Fruit fly (Drosophila melanogaster) whole organism, prepupa: ENCODE data around the gene ebi.

Source experiments
- Blimp-1 ChIP-seq: fragments of 200-800 bp; sonication (Bioruptor generic); optimal IDR thresholded peaks from 3 replicates; lab custom pipeline; 2017; ENCODE audit warnings: missing biosample characterization, missing genetic modification characterization, mild to moderate bottlenecking, moderate library complexity, missing genetic modification reagents
- CG10631 ChIP-seq: fragments of 200-800 bp; sonication (Bioruptor generic); optimal IDR thresholded peaks from 2 replicates; lab custom pipeline; 2016; ENCODE audit warnings: missing biosample characterization, missing genetic modification characterization
- CG10669 ChIP-seq: fragments of 200-800 bp; sonication (Bioruptor generic); optimal IDR thresholded peaks from 3 replicates; lab custom pipeline; 2018; ENCODE audit warnings: missing biosample characterization, mild to moderate bottlenecking, missing genetic modification characterization, moderate library complexity
- CG11762 ChIP-seq: fragments of 200-800 bp; sonication (Bioruptor generic); optimal IDR thresholded peaks from 3 replicates; lab custom pipeline; 2016; ENCODE audit warnings: missing biosample characterization, missing genetic modification characterization; ENCODE audit not compliant: insufficient read depth
- CG11902 ChIP-seq: fragments of 200-800 bp; sonication (Bioruptor generic); optimal IDR thresholded peaks from 3 replicates; lab custom pipeline; 2016; ENCODE audit warnings: missing biosample characterization, missing genetic modification characterization
- CG1621 ChIP-seq: fragments of 200-800 bp; sonication (Bioruptor generic); optimal IDR thresholded peaks from 3 replicates; lab custom pipeline; 2018; ENCODE audit warnings: missing biosample characterization, mild to moderate bottlenecking, missing genetic modification characterization
- CG3032 ChIP-seq: fragments of 200-800 bp; optimal IDR thresholded peaks from 2 replicates; lab custom pipeline; 2019; ENCODE audit warnings: missing biosample characterization, mild to moderate bottlenecking, missing genetic modification characterization, moderate library complexity
- CG31627 ChIP-seq: fragments of 200-800 bp; sonication (Bioruptor generic); optimal IDR thresholded peaks from 3 replicates; lab custom pipeline; 2016; ENCODE audit warnings: missing biosample characterization, missing genetic modification characterization
- CG3919 ChIP-seq: fragments of 200-800 bp; sonication (Bioruptor generic); optimal IDR thresholded peaks from 3 replicates; lab custom pipeline; 2016; ENCODE audit warnings: missing biosample characterization, missing genetic modification characterization
- CG4318 ChIP-seq: fragments of 200-800 bp; sonication (Bioruptor generic); optimal IDR thresholded peaks from 3 replicates; lab custom pipeline; 2017; ENCODE audit warnings: missing biosample characterization, mild to moderate bottlenecking, missing genetic modification characterization
- CG6163 ChIP-seq: fragments of 200-800 bp; sonication (Bioruptor generic); IDR thresholded peaks from 3 replicates; pipeline ENCODE4 v1.3.6; 2022; ENCODE audit warnings: missing biosample characterization, missing genetic modification characterization
- CG6792 ChIP-seq: fragments of 200-800 bp; sonication (Bioruptor generic); optimal IDR thresholded peaks from 3 replicates; lab custom pipeline; 2016; ENCODE audit warnings: missing biosample characterization, missing genetic modification characterization
- CG6808 ChIP-seq: fragments of 200-800 bp; sonication (Bioruptor generic); optimal IDR thresholded peaks from 3 replicates; lab custom pipeline; 2017; ENCODE audit warnings: missing biosample characterization, missing genetic modification characterization, mild to moderate bottlenecking, moderate library complexity, missing genetic modification reagents
- CG8319 ChIP-seq: fragments of 200-800 bp; sonication (Bioruptor generic); optimal IDR thresholded peaks from 3 replicates; lab custom pipeline; 2016; ENCODE audit warnings: missing biosample characterization, missing genetic modification characterization
- Eip75B ChIP-seq: fragments of 200-800 bp; sonication (Bioruptor generic); optimal IDR thresholded peaks from 3 replicates; lab custom pipeline; 2016; ENCODE audit warnings: missing biosample characterization, missing genetic modification characterization
- Eip78C ChIP-seq: fragments of 200-800 bp; sonication (Bioruptor generic); peaks from one replicate; lab custom pipeline; 2016; ENCODE audit warnings: missing biosample characterization, missing genetic modification characterization
- Eip93F ChIP-seq: fragments of 200-800 bp; sonication (Bioruptor generic); optimal IDR thresholded peaks from 2 replicates; lab custom pipeline; 2016; ENCODE audit warnings: missing biosample characterization, mild to moderate bottlenecking, missing genetic modification characterization
- Ets96B ChIP-seq: fragments of 200-800 bp; optimal IDR thresholded peaks from 2 replicates; lab custom pipeline; 2019; ENCODE audit warnings: missing biosample characterization, mild to moderate bottlenecking, missing genetic modification characterization, moderate library complexity
- Gug ChIP-seq: fragments of 200-800 bp; sonication (Bioruptor generic); IDR thresholded peaks from 2 replicates; pipeline ENCODE4 v1.3.6; 2022; ENCODE audit warnings: missing biosample characterization, missing genetic modification characterization
- Hr39 ChIP-seq: fragments of 200-800 bp; sonication (Bioruptor generic); optimal IDR thresholded peaks from 2 replicates; lab custom pipeline; 2016; ENCODE audit warnings: missing biosample characterization, missing genetic modification characterization
- Lpt ChIP-seq: fragments of 200-800 bp; sonication (Bioruptor generic); optimal IDR thresholded peaks from 3 replicates; lab custom pipeline; 2016; ENCODE audit warnings: missing biosample characterization, missing genetic modification characterization
- Met ChIP-seq: fragments of 200-800 bp; sonication (Bioruptor generic); optimal IDR thresholded peaks from 3 replicates; lab custom pipeline; 2016; ENCODE audit warnings: missing biosample characterization, missing genetic modification characterization
- Smox ChIP-seq: fragments of 200-800 bp; sonication (Bioruptor generic); optimal IDR thresholded peaks from 3 replicates; lab custom pipeline; 2016; ENCODE audit warnings: missing biosample characterization, missing genetic modification characterization
- Sox102F ChIP-seq: fragments of 200-800 bp; sonication (Bioruptor generic); optimal IDR thresholded peaks from 2 replicates; lab custom pipeline; 2016; ENCODE audit warnings: missing biosample characterization, mild to moderate bottlenecking, missing genetic modification characterization
- Sox14 ChIP-seq: fragments of 200-800 bp; sonication (Bioruptor generic); optimal IDR thresholded peaks from 3 replicates; lab custom pipeline; 2016; ENCODE audit warnings: missing biosample characterization, missing genetic modification characterization
- achi ChIP-seq: fragments of 200-800 bp; sonication (Bioruptor generic); optimal IDR thresholded peaks from 3 replicates; lab custom pipeline; 2016; ENCODE audit warnings: missing biosample characterization, missing genetic modification characterization
- acj6 ChIP-seq: fragments of 200-800 bp; sonication (Bioruptor generic); optimal IDR thresholded peaks from 3 replicates; lab custom pipeline; 2016; ENCODE audit warnings: missing biosample characterization, missing genetic modification characterization
- cyc ChIP-seq: fragments of 200-800 bp; sonication (Bioruptor generic); optimal IDR thresholded peaks from 3 replicates; lab custom pipeline; 2016; ENCODE audit warnings: missing biosample characterization, missing genetic modification characterization
- dsx ChIP-seq: fragments of 200-800 bp; optimal IDR thresholded peaks from 3 replicates; lab custom pipeline; 2019; ENCODE audit warnings: missing biosample characterization, mild to moderate bottlenecking, missing genetic modification characterization, moderate library complexity; ENCODE audit not compliant: poor library complexity, severe bottlenecking
- eg ChIP-seq: fragments of 200-800 bp; sonication (Bioruptor generic); IDR thresholded peaks from 3 replicates; pipeline ENCODE4 v1.3.6; 2022; ENCODE audit warnings: missing biosample characterization, missing genetic modification characterization
- esn ChIP-seq: fragments of 200-800 bp; sonication (Bioruptor generic); optimal IDR thresholded peaks from 2 replicates; lab custom pipeline; 2016; ENCODE audit warnings: missing biosample characterization, mild to moderate bottlenecking, missing genetic modification characterization, moderate library complexity
- fd85E ChIP-seq: fragments of 200-800 bp; sonication (Bioruptor generic); optimal IDR thresholded peaks from 3 replicates; lab custom pipeline; 2016; ENCODE audit warnings: missing biosample characterization, missing genetic modification characterization
- fkh ChIP-seq: fragments of 200-800 bp; sonication (Bioruptor generic); optimal IDR thresholded peaks from 3 replicates; lab custom pipeline; 2017; ENCODE audit warnings: missing biosample characterization, mild to moderate bottlenecking, missing genetic modification characterization, moderate library complexity
- lz ChIP-seq: fragments of 200-800 bp; sonication (Bioruptor generic); optimal IDR thresholded peaks from 3 replicates; lab custom pipeline; 2016; ENCODE audit warnings: missing biosample characterization, missing genetic modification characterization
- spab ChIP-seq: fragments of 200-800 bp; sonication (Bioruptor generic); optimal IDR thresholded peaks from 2 replicates; lab custom pipeline; 2017; ENCODE audit warnings: missing biosample characterization, mild to moderate bottlenecking, missing genetic modification characterization, missing genetic modification reagents
- svp ChIP-seq: fragments of 200-800 bp; sonication (Bioruptor generic); peaks from one replicate; lab custom pipeline; 2016; ENCODE audit warnings: missing biosample characterization, missing genetic modification characterization
- topi ChIP-seq: fragments of 200-800 bp; sonication (Bioruptor generic); optimal IDR thresholded peaks from 3 replicates; lab custom pipeline; 2016; ENCODE audit warnings: missing biosample characterization, missing genetic modification characterization
- vri ChIP-seq: fragments of 200-800 bp; sonication (Bioruptor generic); optimal IDR thresholded peaks from 3 replicates; lab custom pipeline; 2016; ENCODE audit warnings: missing biosample characterization, mild to moderate bottlenecking, missing genetic modification characterization

ebi gene

DNA sequence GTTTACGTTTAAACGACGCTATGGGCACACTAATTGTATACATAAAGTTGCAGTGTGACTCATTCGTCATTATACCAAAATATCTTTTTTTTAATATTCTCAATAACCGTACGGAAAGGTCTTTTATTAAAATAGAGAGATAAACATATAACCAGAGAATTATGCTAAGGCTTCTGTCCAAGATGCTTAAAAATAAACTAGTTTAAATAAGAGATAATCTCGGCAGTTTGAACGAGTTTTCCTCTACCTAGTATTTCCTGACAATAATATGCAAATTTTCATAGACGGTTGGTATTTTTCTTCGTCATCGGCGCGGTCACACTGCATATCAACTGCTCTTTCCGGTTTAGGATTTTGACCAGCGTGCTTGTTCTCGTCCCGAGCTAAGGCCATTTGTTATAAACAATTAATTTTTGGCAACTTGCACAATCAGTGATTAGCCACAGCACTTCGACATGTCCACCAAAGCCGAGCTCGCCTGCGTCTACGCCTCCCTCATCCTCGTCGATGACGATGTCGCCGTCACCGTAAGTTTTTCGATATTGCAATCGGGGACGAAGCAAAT is 4.8 kb downstream of the ebi start, which contains the start of the genes CG13690 and RpLP1 (continued):
- TF ChIP-seq CG11762 = peak; percentile 36
- TF ChIP-seq Eip93F (GFP tag; lab: Kevin White, UChicago) = peak; percentile 4
- TF ChIP-seq CG6792 = peak; percentile 56
- TF ChIP-seq eg (GFP tag; lab: Robert Waterston, UW) = peak; percentile 63; the same call in 2 of the 3 replicates
- peak; percentile 56 for TF ChIP-seq CG3032
- peak; percentile 49 for TF ChIP-seq CG6163 (GFP tag; lab: Robert Waterston, UW)
- peak; percentile 68 for TF ChIP-seq achi (GFP tag; lab: Kevin White, UChicago)
- TF ChIP-seq CG10669 = peak; percentile 43
- TF ChIP-seq fd85E (GFP tag; lab: Kevin White, UChicago) = peak; percentile 63
- peak; percentile 38 for TF ChIP-seq CG8319 (GFP tag; lab: Kevin White, UChicago)
- peak; percentile 19 for TF ChIP-seq dsx
- TF ChIP-seq CG11902 (GFP tag; lab: Kevin White, UChicago) = no peak
- TF ChIP-seq Eip75B (GFP tag; lab: Kevin White, UChicago) = peak; percentile 76
- TF ChIP-seq, all 60 proteins: peak for 49

DNA sequence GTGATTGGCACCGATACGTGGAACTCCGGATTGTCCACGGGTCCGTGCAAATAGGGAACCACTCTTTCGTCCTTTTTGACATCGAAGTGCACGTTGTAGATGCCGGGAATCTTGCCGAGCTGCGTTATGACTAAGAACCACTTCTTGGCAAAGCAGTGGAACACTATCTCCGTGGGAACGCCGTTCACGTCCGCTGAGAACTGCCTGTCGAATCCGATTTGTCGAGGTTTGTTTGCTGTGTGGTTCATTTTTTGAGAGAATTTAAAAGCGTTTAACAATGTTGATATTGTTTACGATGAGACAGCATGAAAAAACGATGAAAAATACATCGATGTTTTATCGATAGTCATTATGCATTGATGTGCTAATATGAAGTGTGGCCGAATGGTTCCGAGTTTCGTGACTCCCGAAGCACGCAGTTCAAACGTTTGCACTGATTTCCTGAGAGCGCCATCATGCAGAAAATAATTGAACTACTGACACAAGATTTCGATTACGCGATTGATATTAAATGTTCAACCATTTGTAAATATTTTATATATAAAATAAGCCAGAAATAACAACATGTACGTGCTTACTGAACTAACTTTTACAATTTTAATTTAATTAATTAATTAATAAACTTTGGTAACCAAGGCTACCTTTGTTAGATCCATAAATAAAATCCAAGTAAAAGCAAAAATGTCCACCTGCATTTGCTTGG is 6.4 kb downstream of the ebi start, which contains the start of the genes CG11885 and CG13692:
Gene CG11885 (minus strand): TSS at position 332 of the 703 bp plus-strand sequence.
Gene CG13692 (plus strand): TSS at position 653 of the 703 bp plus-strand sequence.
- TF ChIP-seq vri (GFP tag; lab: Kevin White, UChicago) = peak; percentile 78
- TF ChIP-seq CG10631 (GFP tag; lab: Kevin White, UChicago) = no peak
- TF ChIP-seq esn (GFP tag; lab: Kevin White, UChicago) = peak; percentile 44
- TF ChIP-seq spab (GFP tag; lab: Kevin White, UChicago) = no peak
- peak; percentile 35 for TF ChIP-seq lz (GFP tag; lab: Kevin White, UChicago)
- peak; percentile 72 for TF ChIP-seq svp (GFP tag; lab: Kevin White, UChicago)
- TF ChIP-seq Gug = no peak
- peak; percentile 58 for TF ChIP-seq Eip78C
- peak; percentile 3 for TF ChIP-seq cyc (GFP tag; lab: Kevin White, UChicago)
- peak; percentile 24 for TF ChIP-seq topi (GFP tag; lab: Kevin White, UChicago)
- no peak for TF ChIP-seq CG10669
- TF ChIP-seq Sox14 = peak; percentile 43
- peak; percentile 15 for TF ChIP-seq CG31627 (GFP tag; lab: Kevin White, UChicago)
- TF ChIP-seq CG6808 (GFP tag; lab: Kevin White, UChicago) = no peak
- peak; percentile 5 for TF ChIP-seq Met (GFP tag; lab: Kevin White, UChicago)
- TF ChIP-seq Ets96B (tag; lab: Kevin White, UChicago) = no peak
- peak; percentile 90 for TF ChIP-seq fkh
- peak; percentile 1 for TF ChIP-seq Hr39 (GFP tag; lab: Kevin White, UChicago)
- TF ChIP-seq CG3919 = peak; percentile 38
- TF ChIP-seq CG4318 (GFP tag; lab: Kevin White, UChicago) = no peak
- no peak for TF ChIP-seq Smox (GFP tag; lab: Kevin White, UChicago)
- peak; percentile 15 for TF ChIP-seq acj6 (GFP tag; lab: Kevin White, UChicago)
- TF ChIP-seq Sox102F (GFP tag; lab: Kevin White, UChicago) = no peak
- TF ChIP-seq Eip75B (GFP tag; lab: Kevin White, UChicago) = no peak
- TF ChIP-seq Lpt (GFP tag; lab: Kevin White, UChicago) = no peak
- TF ChIP-seq Blimp-1 (GFP tag; lab: Kevin White, UChicago) = no peak
- peak; percentile 26 for TF ChIP-seq CG1621
- peak; percentile 89 for TF ChIP-seq dsx
